Fruit fly (Drosophila melanogaster) whole organism, embryonic: ENCODE results near the gene Tnpo-SR.

Experiments
- Ada2b ChIP-seq: fragments of 200-800 bp; sonication (Bioruptor generic); IDR thresholded peaks from 2 replicates; pipeline ENCODE4 v1.3.6; 2022; ENCODE audit warnings: missing biosample characterization, missing genetic modification characterization
- CG10209 ChIP-seq: fragments of 200-800 bp; sonication (Bioruptor generic); optimal IDR thresholded peaks from 3 replicates; lab custom pipeline; 2017; ENCODE audit warnings: missing biosample characterization, mild to moderate bottlenecking, missing genetic modification characterization, missing genetic modification reagents
- CG13424 ChIP-seq: fragments of 200-800 bp; sonication (Bioruptor generic); optimal IDR thresholded peaks from 2 replicates; lab custom pipeline; 2019; ENCODE audit warnings: missing biosample characterization, mild to moderate bottlenecking, missing genetic modification characterization, moderate library complexity
- CG15011 ChIP-seq: fragments of 200-800 bp; sonication (Bioruptor generic); optimal IDR thresholded peaks from 3 replicates; lab custom pipeline; 2018; ENCODE audit warnings: missing biosample characterization, mild to moderate bottlenecking, missing genetic modification characterization
- Ets97D ChIP-seq: fragments of 200-800 bp; sonication (Bioruptor generic); optimal IDR thresholded peaks from 3 replicates; lab custom pipeline; 2016; ENCODE audit warnings: missing biosample characterization, missing genetic modification characterization
- Hr39 ChIP-seq: fragments of >200 bp; optimal IDR thresholded peaks from 2 replicates; lab custom pipeline; 2017
- dmrt11E ChIP-seq: fragments of 200-800 bp; sonication (Bioruptor generic); optimal IDR thresholded peaks from 3 replicates; lab custom pipeline; 2018; ENCODE audit warnings: missing biosample characterization, mild to moderate bottlenecking, missing genetic modification characterization, moderate library complexity

dm6 chr2L:2804634-2805311, 45.0 kb downstream of the Tnpo-SR start, which contains the start of gene daw:
- TF ChIP-seq CG13424 (tag; lab: Kevin White, UChicago) (no peak), Hr39 (lab: Kevin White, UChicago) (no peak), Ets97D (GFP tag; lab: Kevin White, UChicago) (no peak), CG10209 (GFP tag; lab: Kevin White, UChicago) (no peak), dmrt11E (tag; lab: Kevin White, UChicago) (no peak), CG15011 (no peak), Ada2b (GFP tag; lab: Robert Waterston, UW) (no peak)
